Fruit fly (Drosophila melanogaster): ENCODE results near the gene CG2260.

The CG2260 gene

DNA sequence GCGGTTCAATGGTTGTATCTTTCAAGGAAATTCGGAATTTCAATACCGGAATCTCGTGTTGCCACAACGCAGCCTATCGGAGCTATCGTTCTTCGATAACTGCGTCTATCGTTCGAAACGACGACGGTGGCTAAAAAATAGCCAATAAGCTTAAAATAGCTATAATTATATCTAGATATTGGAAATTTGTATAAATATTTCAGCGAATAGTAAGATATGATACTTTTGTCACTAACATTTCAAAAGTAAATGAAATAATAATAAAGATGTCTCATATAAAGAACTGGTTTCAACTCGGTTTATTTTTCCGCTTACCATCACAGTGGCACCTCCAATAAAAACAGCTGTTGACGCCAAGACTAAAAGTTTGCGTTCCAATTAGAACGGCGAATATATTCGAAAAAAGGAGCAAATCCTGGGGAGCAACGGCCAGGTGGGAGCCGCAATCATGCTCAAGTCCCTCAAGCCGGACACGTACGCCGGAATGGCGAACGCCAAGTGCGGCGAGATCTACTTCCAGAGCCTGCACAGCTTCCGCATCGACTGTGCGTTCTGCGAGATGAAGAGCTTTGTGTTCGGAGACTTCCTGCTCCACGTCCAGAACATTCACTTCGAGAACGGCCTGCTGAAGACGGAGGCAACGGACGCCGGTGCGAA is 24.7 kb upstream of the CG2260 start, which contains the start of the genes alpha-PheRS and CG2129 (continued):
- no peak for TF ChIP-seq CG6791 (GFP tag; IDR thresholded peaks at IDR 0.05; ENCODE audit: partially characterized antibody)
- peak; percentile 48 for TF ChIP-seq sug (tag; optimal IDR thresholded peaks at IDR 0.05)
- peak; percentile 25 for TF ChIP-seq stwl (tag; optimal IDR thresholded peaks at IDR 0.05)
- TF ChIP-seq CG13287 (GFP tag; IDR thresholded peaks at IDR 0.05; ENCODE audit: partially characterized antibody), result peak; percentile 53; the same call in 1 of the 2 replicates
- no peak for TF ChIP-seq CG9727 (GFP tag; optimal IDR thresholded peaks at IDR 0.05)
- peak; percentile 9 for TF ChIP-seq CG15601 (tag; optimal IDR thresholded peaks at IDR 0.05)
- no peak for TF ChIP-seq Trl (optimal IDR thresholded peaks at IDR 0.05)
- no peak for TF ChIP-seq Trl (GFP tag; optimal IDR thresholded peaks at IDR 0.05)
- TF ChIP-seq emc (GFP tag; optimal IDR thresholded peaks at IDR 0.05), result no peak
- no peak for TF ChIP-seq Oaz (GFP tag; IDR thresholded peaks at IDR 0.05)
- no peak for TF ChIP-seq trh (GFP tag; optimal IDR thresholded peaks at IDR 0.05)
- peak; percentile 68 for TF ChIP-seq Dref (GFP tag; IDR thresholded peaks at IDR 0.05)
- TF ChIP-seq crp (GFP tag; optimal IDR thresholded peaks at IDR 0.05), result peak; percentile 55 to 88
- TF ChIP-seq Hmx (GFP tag; optimal IDR thresholded peaks at IDR 0.05), result no peak
- peak; percentile 50 for TF ChIP-seq CG13296 (GFP tag; optimal IDR thresholded peaks at IDR 0.05)
- no peak for TF ChIP-seq Hr39 (optimal IDR thresholded peaks at IDR 0.05)
- no peak for TF ChIP-seq dimm (GFP tag; IDR thresholded peaks at IDR 0.05)
- TF ChIP-seq NfI (GFP tag; optimal IDR thresholded peaks at IDR 0.05), result peak; percentile 18
- TF ChIP-seq fd102C (GFP tag; optimal IDR thresholded peaks at IDR 0.05), result no peak
- no peak for TF ChIP-seq danr (GFP tag; IDR thresholded peaks at IDR 0.05)
- TF ChIP-seq Kr (GFP tag; optimal IDR thresholded peaks at IDR 0.05), result no peak
- no peak for TF ChIP-seq wek (GFP tag; optimal IDR thresholded peaks at IDR 0.05)
- no peak for TF ChIP-seq ken (GFP tag; IDR thresholded peaks at IDR 0.05)
- no peak for TF ChIP-seq gce (GFP tag; IDR thresholded peaks at IDR 0.05)
- peak; percentile 54 for TF ChIP-seq unc-4 (GFP tag; IDR thresholded peaks at IDR 0.05; ENCODE audit: partially characterized antibody)
- TF ChIP-seq Max (GFP tag; optimal IDR thresholded peaks at IDR 0.05), result peak; percentile 37
- peak; percentile 62; the same call in 2 of the 4 replicates for TF ChIP-seq Dll (GFP tag; IDR thresholded peaks at IDR 0.05; ENCODE audit: partially characterized antibody)
- no peak for TF ChIP-seq CG3726 (GFP tag; IDR thresholded peaks at IDR 0.05)
- TF ChIP-seq cg (GFP tag; optimal IDR thresholded peaks at IDR 0.05), result no peak
- peak; percentile 1 for TF ChIP-seq Bdp1 (GFP tag; optimal IDR thresholded peaks at IDR 0.05)
- no peak for TF ChIP-seq Chrac-16 (GFP tag; optimal IDR thresholded peaks at IDR 0.05)
- no peak for TF ChIP-seq zfh1 (GFP tag; IDR thresholded peaks at IDR 0.05)
- TF ChIP-seq CG9932 (GFP tag; IDR thresholded peaks at IDR 0.05), result peak; percentile 44; the same call in 1 of the 2 replicates
- no peak for TF ChIP-seq Hand (GFP tag; optimal IDR thresholded peaks at IDR 0.05)
- no peak for TF ChIP-seq Optix (GFP tag; IDR thresholded peaks at IDR 0.05)
- TF ChIP-seq phol (tag; optimal IDR thresholded peaks at IDR 0.05), result peak; percentile 53
- TF ChIP-seq CG12659 (GFP tag; optimal IDR thresholded peaks at IDR 0.05), result peak; percentile 13
- 0 out of 2 replicates have a peak, but pooled peaks have one; percentile 18 for TF ChIP-seq Bgb (GFP tag; IDR thresholded peaks at IDR 0.05; ENCODE audit: partially characterized antibody)
- no peak for TF ChIP-seq tll (GFP tag; optimal IDR thresholded peaks at IDR 0.05)
- peak; percentile 76; the same call in 1 of the 2 replicates for TF ChIP-seq MBD-R2 (GFP tag; IDR thresholded peaks at IDR 0.05)
- TF ChIP-seq vfl (GFP tag; optimal IDR thresholded peaks at IDR 0.05), result no peak
- TF ChIP-seq jumu (GFP tag; optimal IDR thresholded peaks at IDR 0.05), result no peak
- TF ChIP-seq CG5180 (GFP tag; optimal IDR thresholded peaks at IDR 0.05), result no peak
- TF ChIP-seq hkb (optimal IDR thresholded peaks at IDR 0.05), result no peak
- TF ChIP-seq hkb (GFP tag; IDR thresholded peaks at IDR 0.05), result no peak
- TF ChIP-seq CG34376 (GFP tag; optimal IDR thresholded peaks at IDR 0.05), result peak; percentile 52
- 0 out of 3 replicates have a peak, but pooled peaks have one; percentile 33 for TF ChIP-seq CG16813 (GFP tag; IDR thresholded peaks at IDR 0.05; ENCODE audit: partially characterized antibody)
- TF ChIP-seq HmgZ (tag; optimal IDR thresholded peaks at IDR 0.05), result peak; percentile 70
- TF ChIP-seq esg (GFP tag; conservative IDR thresholded peaks at IDR 0.05), result no peak
- no peak for TF ChIP-seq nau (GFP tag; optimal IDR thresholded peaks at IDR 0.05)

Measured in whole organism, embryonic.